Worm (Caenorhabditis elegans): Measurements from ENCODE around the gene fbxb-13.

The fbxb-13 gene

DNA sequence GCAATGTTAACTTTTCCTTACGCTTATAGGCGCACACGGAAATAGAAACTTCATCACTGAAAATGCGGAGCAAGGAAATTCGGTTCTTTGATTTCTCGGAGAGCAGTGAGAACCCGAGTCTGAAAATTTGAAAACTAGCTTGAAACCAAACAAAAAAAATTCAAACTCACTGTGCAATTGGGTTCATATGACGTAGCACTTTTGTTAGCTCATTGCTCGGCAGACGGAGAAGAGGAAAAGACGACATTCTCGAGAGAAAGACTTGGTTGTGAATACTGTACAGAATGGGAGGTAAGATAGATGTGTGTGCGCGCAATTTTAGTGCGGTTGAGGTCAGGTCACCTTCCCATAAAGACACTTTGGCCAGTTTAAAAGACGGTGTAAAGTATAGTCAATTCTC lies 37.7 kb upstream of the fbxb-13 start, which contains the start of the genes F36H5.13 and F36H5.8:
TSS of gene F36H5.13 (minus strand) at position 101 of the 400 bp plus-strand sequence.
TSS of gene F36H5.8 (minus strand) at position 274 of the 400 bp plus-strand sequence.
- TF ChIP-seq skn-1 (tag; optimal IDR thresholded peaks at IDR 0.05) (no peak), jun-1 (tag; optimal IDR thresholded peaks at IDR 0.05) (no peak), eor-1 (tag; optimal IDR thresholded peaks at IDR 0.05) (no peak), pha-4 (tag; optimal IDR thresholded peaks at IDR 0.05) (no peak), nhr-237 (tag; optimal IDR thresholded peaks at IDR 0.05) (no peak), ceh-9 (tag; optimal IDR thresholded peaks at IDR 0.05) (no peak)

DNA sequence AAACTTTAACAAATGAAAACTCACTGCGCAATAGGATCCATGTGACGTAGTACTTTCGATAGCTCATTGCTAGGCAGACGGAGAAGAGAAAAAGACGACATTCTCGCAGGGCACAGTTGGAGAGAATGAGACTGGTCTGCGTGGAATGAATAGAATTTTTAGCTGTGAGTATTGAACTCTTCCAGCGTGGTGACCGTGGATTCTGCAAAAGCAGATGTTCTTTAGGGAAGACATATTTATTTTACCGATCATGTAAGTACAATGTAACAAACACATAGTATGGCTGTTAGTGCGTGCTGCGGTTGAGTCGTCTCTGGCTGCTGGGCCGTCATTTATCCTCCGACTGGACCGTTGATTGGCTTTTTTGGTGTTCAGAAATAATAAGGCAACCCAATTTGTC lies 35.1 kb upstream of the fbxb-13 start, which contains the start of gene F36H5.9:
TSS of gene F36H5.9 (minus strand) at position 101 of the 400 bp plus-strand sequence.
- TF ChIP-seq R02D3.7 (tag; optimal IDR thresholded peaks at IDR 0.05) (no peak), skn-1 (tag; optimal IDR thresholded peaks at IDR 0.05) (no peak), ama-1 (optimal IDR thresholded peaks at IDR 0.05) (no peak)

DNA sequence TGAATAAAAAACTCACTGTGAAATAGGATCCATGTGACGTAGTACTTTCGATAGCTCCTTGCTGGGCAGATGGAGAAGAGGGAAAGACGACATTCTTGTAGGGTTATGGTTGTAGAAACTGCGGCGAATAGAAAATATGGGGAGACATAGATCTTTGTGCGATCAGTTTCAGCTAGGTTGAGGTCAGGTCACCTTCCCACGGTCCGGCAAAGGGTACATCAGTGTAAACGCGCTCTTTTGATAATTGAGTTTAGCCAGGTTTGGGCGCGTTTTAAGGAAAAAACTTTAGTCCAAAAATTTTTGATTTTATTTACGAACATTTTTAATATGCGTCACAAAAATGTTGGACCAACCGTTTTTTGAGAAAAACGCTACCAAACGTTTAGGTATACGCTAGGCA lies 32.0 kb upstream of the fbxb-13 start, which contains the start of gene F36H5.17:
TSS of gene F36H5.17 (minus strand) at position 101 of the 400 bp plus-strand sequence.
- TF ChIP-seq lsy-12 (tag; optimal IDR thresholded peaks at IDR 0.05) (no peak), unc-62 (GFP tag; optimal IDR thresholded peaks at IDR 0.05) (no peak), fos-1 (tag; optimal IDR thresholded peaks at IDR 0.05) (no peak), pha-4 (tag; optimal IDR thresholded peaks at IDR 0.05) (no peak), egl-27 (tag; optimal IDR thresholded peaks at IDR 0.05) (no peak), tbx-2 (tag; optimal IDR thresholded peaks at IDR 0.05) (no peak), egl-5 (tag; optimal IDR thresholded peaks at IDR 0.05) (no peak), fkh-10 (GFP tag; optimal IDR thresholded peaks at IDR 0.05) (no peak), nfya-1 (tag; optimal IDR thresholded peaks at IDR 0.05; ENCODE audit: insufficient read depth) (no peak), ztf-11 (tag; optimal IDR thresholded peaks at IDR 0.05) (no peak)

DNA sequence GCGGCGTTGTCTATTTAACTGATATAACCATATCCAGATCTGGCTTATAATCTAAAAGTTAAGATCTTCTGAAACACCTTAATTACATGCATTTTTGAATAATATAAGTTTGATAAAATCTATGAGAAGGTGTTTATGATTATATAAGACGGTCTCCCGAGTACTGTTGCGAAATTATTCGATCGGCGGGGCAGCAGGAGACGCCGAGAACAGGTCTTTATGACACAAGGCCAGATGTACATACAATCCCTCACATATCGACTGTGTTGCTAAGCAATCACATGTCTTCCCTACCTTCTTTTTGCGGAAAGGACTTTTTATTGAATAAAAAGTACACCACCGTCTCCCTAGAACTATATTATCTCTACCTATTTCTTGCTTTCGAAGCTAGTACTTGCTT lies 31.5 kb upstream of the fbxb-13 start, which contains the start of gene fbxb-53:
TSS of gene fbxb-53 (plus strand) at position 301 of the 400 bp plus-strand sequence.
- no peak for TF ChIP-seq nhr-23 (tag; optimal IDR thresholded peaks at IDR 0.05)
- no peak for TF ChIP-seq jun-1 (tag; optimal IDR thresholded peaks at IDR 0.05)
- no peak for TF ChIP-seq zag-1 (tag; optimal IDR thresholded peaks at IDR 0.05)
- no peak for TF ChIP-seq daf-12 (tag; optimal IDR thresholded peaks at IDR 0.05)
- TF ChIP-seq pqm-1 (tag; optimal IDR thresholded peaks at IDR 0.05) = no peak
- TF ChIP-seq nhr-11 (tag; optimal IDR thresholded peaks at IDR 0.05) = no peak
- no peak for TF ChIP-seq nhr-28 (tag; optimal IDR thresholded peaks at IDR 0.05)
- TF ChIP-seq lin-15B (tag; optimal IDR thresholded peaks at IDR 0.05) = no peak

DNA sequence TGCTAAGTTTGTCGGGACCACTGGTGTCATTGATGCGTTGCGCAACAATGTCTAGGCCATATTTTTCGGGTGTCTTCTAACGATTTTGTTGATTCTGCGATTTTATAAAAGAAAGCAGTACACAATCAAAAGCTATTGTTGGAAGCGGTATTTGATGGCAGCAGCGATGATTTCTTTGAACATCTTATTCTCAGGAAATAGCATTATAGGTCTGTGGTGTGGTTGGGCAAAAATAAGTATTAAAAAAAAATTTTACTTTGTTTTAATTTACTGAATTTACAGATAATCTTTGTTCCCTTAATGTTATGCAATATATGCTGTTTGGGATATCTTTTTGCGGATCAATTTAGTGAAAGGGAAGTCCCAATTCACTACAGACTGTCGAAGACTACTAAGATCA lies 31.0 kb upstream of the fbxb-13 start, which contains the start of gene F36H5.10:
TSS of gene F36H5.10 (plus strand) at position 301 of the 400 bp plus-strand sequence.
- no peak for TF ChIP-seq nhr-28 (tag; optimal IDR thresholded peaks at IDR 0.05)
- no peak for TF ChIP-seq lsy-12 (tag; optimal IDR thresholded peaks at IDR 0.05)
- no peak for TF ChIP-seq nhr-237 (tag; optimal IDR thresholded peaks at IDR 0.05)
- TF ChIP-seq nhr-11 (tag; optimal IDR thresholded peaks at IDR 0.05) = no peak
- no peak for TF ChIP-seq elt-3 (tag; optimal IDR thresholded peaks at IDR 0.05)

DNA sequence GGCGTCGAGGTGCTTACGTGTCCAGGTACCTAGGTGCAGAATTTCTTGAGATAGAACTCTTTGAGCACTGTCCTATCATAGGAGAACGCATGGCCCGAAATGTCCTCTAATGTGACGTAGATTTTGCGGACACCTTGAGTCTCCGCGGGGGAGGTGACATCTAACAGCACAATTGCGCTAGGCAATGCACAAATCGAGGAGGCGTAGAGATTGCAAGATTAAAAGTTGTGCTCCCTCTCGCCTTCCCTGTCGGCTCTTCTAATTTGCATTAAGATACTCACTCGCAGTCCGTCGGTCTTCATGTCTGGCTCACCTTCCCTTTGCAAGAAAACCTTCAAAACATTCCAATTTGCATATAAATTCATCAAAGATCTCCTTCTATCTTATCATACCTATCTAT lies 28.5 kb upstream of the fbxb-13 start, which contains the start of gene F36H5.18:
TSS of gene F36H5.18 (plus strand) at position 301 of the 400 bp plus-strand sequence.
- TF ChIP-seq mml-1 (tag; optimal IDR thresholded peaks at IDR 0.05) (no peak), nhr-237 (tag; optimal IDR thresholded peaks at IDR 0.05) (no peak), nhr-25 (tag; optimal IDR thresholded peaks at IDR 0.05) (no peak), ceh-82 (tag; optimal IDR thresholded peaks at IDR 0.05) (no peak), egl-5 (tag; optimal IDR thresholded peaks at IDR 0.05) (no peak), nhr-76 (tag; optimal IDR thresholded peaks at IDR 0.05) (no peak), ceh-16 (tag; optimal IDR thresholded peaks at IDR 0.05) (no peak), fos-1 (tag; optimal IDR thresholded peaks at IDR 0.05) (no peak), daf-12 (tag; optimal IDR thresholded peaks at IDR 0.05) (no peak), fkh-10 (GFP tag; optimal IDR thresholded peaks at IDR 0.05) (no peak)

DNA sequence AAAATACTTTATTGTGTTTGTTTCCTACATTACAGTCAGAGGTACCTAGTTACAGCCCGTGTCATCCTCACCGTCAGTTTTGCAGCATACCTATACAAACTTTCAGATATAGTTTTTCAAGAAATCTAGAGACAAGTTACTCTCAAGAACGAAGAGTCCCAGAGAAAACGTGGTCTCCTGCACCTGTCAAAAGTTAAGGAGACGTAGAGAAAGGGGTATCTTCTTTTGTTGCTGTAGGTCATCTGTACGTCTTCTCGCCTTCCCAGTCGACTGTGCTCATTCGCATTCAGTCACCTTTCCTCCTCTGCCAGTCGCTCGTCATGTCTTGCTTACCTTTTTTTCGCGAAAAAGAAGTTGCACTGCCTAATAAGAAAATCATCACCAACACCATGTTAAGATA lies 26.5 kb upstream of the fbxb-13 start, which contains the start of gene F36H5.4:
TSS of gene F36H5.4 (plus strand) at position 301 of the 400 bp plus-strand sequence.
- no peak for TF ChIP-seq ztf-11 (tag; optimal IDR thresholded peaks at IDR 0.05)
- no peak for TF ChIP-seq sea-2 (GFP tag; optimal IDR thresholded peaks at IDR 0.05)
- no peak for TF ChIP-seq ceh-28 (tag; optimal IDR thresholded peaks at IDR 0.05)
- TF ChIP-seq nhr-67 (tag; optimal IDR thresholded peaks at IDR 0.05) = no peak
- no peak for TF ChIP-seq elt-2 (tag; optimal IDR thresholded peaks at IDR 0.05)
- no peak for TF ChIP-seq pqm-1 (tag; optimal IDR thresholded peaks at IDR 0.05)
- no peak for TF ChIP-seq ztf-4 (tag; optimal IDR thresholded peaks at IDR 0.05)
- no peak for TF ChIP-seq fkh-2 (tag; optimal IDR thresholded peaks at IDR 0.05)
- TF ChIP-seq ama-1 (optimal IDR thresholded peaks at IDR 0.05) = no peak
- no peak for TF ChIP-seq elt-3 (tag; optimal IDR thresholded peaks at IDR 0.05)
- TF ChIP-seq nhr-237 (tag; optimal IDR thresholded peaks at IDR 0.05) = no peak
- TF ChIP-seq ceh-82 (tag; optimal IDR thresholded peaks at IDR 0.05) = no peak
- no peak for TF ChIP-seq tbx-2 (tag; optimal IDR thresholded peaks at IDR 0.05)
- TF ChIP-seq aly-2 (tag; optimal IDR thresholded peaks at IDR 0.05) = no peak
- TF ChIP-seq nhr-77 (tag; optimal IDR thresholded peaks at IDR 0.05) = no peak
- no peak for TF ChIP-seq egl-27 (tag; optimal IDR thresholded peaks at IDR 0.05)
- TF ChIP-seq jun-1 (tag; optimal IDR thresholded peaks at IDR 0.05) = no peak
- TF ChIP-seq fos-1 (tag; optimal IDR thresholded peaks at IDR 0.05) = no peak
- TF ChIP-seq zag-1 (tag; optimal IDR thresholded peaks at IDR 0.05) = no peak
